Fruit fly (Drosophila melanogaster) whole organism: Measurements from ENCODE around the gene Irp-1B.

ENCODE experiments used
- CG8478 ChIP-seq: fragments of >200 bp; optimal IDR thresholded peaks from 2 replicates; lab custom pipeline; 2018; ENCODE audit warnings: inconsistent platforms
- Dll ChIP-seq: fragments of >200 bp; optimal IDR thresholded peaks from 2 replicates; lab custom pipeline; 2017

- TF ChIP-seq CG8478 (lab: Kevin White, UChicago), result no peak
- no peak for TF ChIP-seq Dll
Observed at dm6 chr3R:10368251-10368650, 44.4 kb downstream of the Irp-1B start.
